Fruit fly (Drosophila melanogaster): Measurements from ENCODE around the gene Muc68Ca.

Gene Muc68Ca

dm6 chr3L:11620001-11620400 is at the start of gene Muc68Ca:
Gene Muc68Ca, minus strand, starts transcription at chr3L:11620101.
- TF ChIP-seq CG17801 (GFP tag; optimal IDR thresholded peaks at IDR 0.05; ENCODE audit: partially characterized antibody), result no peak

- TF ChIP-seq CG17801 (GFP tag; optimal IDR thresholded peaks at IDR 0.05; ENCODE audit: partially characterized antibody), result no peak
Measured at dm6 chr3L:11656189-11656588, 36.3 kb upstream of the Muc68Ca start.

dm6 chr3L:11648410-11648809 is 28.5 kb upstream of the Muc68Ca start, which contains the start of the genes RIOK1 and Polr3H:
Gene RIOK1, minus strand, starts transcription at chr3L:11648474.
Gene Polr3H, plus strand, starts transcription at chr3L:11648756.
- TF ChIP-seq CG17801 (GFP tag; optimal IDR thresholded peaks at IDR 0.05; ENCODE audit: partially characterized antibody), result peak; percentile 59

- no peak for TF ChIP-seq CG17801 (GFP tag; optimal IDR thresholded peaks at IDR 0.05; ENCODE audit: partially characterized antibody)
Measured at dm6 chr3L:11645933-11646332, 26.0 kb upstream of the Muc68Ca start, which contains the start of gene CG6071. Gene CG6071, minus strand, starts transcription at chr3L:11646033.

dm6 chr3L:11636829-11637228 is 16.9 kb upstream of the Muc68Ca start:
- no peak for TF ChIP-seq CG17801 (GFP tag; optimal IDR thresholded peaks at IDR 0.05; ENCODE audit: partially characterized antibody)

dm6 chr3L:11634551-11634950 is 14.7 kb upstream of the Muc68Ca start:
- peak; percentile 53 for TF ChIP-seq CG17801 (GFP tag; optimal IDR thresholded peaks at IDR 0.05; ENCODE audit: partially characterized antibody)

dm6 chr3L:11631092-11631491 is 11.2 kb upstream of the Muc68Ca start, which contains the start of gene CG32091:
Gene CG32091, plus strand, starts transcription at chr3L:11631392.
- no peak for TF ChIP-seq CG17801 (GFP tag; optimal IDR thresholded peaks at IDR 0.05; ENCODE audit: partially characterized antibody)

dm6 chr3L:11630684-11631083 is 10.8 kb upstream of the Muc68Ca start:
- no peak for TF ChIP-seq CG17801 (GFP tag; optimal IDR thresholded peaks at IDR 0.05; ENCODE audit: partially characterized antibody)

- TF ChIP-seq CG17801 (GFP tag; optimal IDR thresholded peaks at IDR 0.05; ENCODE audit: partially characterized antibody), result peak; percentile 59
Measured at dm6 chr3L:11627819-11628483, 8.1 kb upstream of the Muc68Ca start, which contains the start of gene Apt1. Gene Apt1, plus strand, starts transcription at chr3L:11628037.

- TF ChIP-seq CG17801 (GFP tag; optimal IDR thresholded peaks at IDR 0.05; ENCODE audit: partially characterized antibody), result no peak
Measured at dm6 chr3L:11626229-11626826, 6.4 kb upstream of the Muc68Ca start, which contains the start of gene PCID2. Gene PCID2, plus strand, starts transcription at chr3L:11626441.

- TF ChIP-seq CG17801 (GFP tag; optimal IDR thresholded peaks at IDR 0.05; ENCODE audit: partially characterized antibody), result no peak
Measured at dm6 chr3L:11625634-11626175, 5.8 kb upstream of the Muc68Ca start, which contains the start of gene CG6083. Gene CG6083, minus strand, starts transcription at chr3L:11626125.

dm6 chr3L:11624281-11624680 is 4.4 kb upstream of the Muc68Ca start, which contains the start of gene Akr1B:
Gene Akr1B, minus strand, starts transcription at chr3L:11624381.
- TF ChIP-seq CG17801 (GFP tag; optimal IDR thresholded peaks at IDR 0.05; ENCODE audit: partially characterized antibody), result no peak

- TF ChIP-seq CG17801 (GFP tag; optimal IDR thresholded peaks at IDR 0.05; ENCODE audit: partially characterized antibody), result peak; percentile 20
Measured at dm6 chr3L:11623245-11623883, 3.5 kb upstream of the Muc68Ca start.

dm6 chr3L:11622750-11623149 is 2.8 kb upstream of the Muc68Ca start:
- TF ChIP-seq CG17801 (GFP tag; optimal IDR thresholded peaks at IDR 0.05; ENCODE audit: partially characterized antibody), result no peak

- TF ChIP-seq CG17801 (GFP tag; optimal IDR thresholded peaks at IDR 0.05; ENCODE audit: partially characterized antibody), result no peak
Measured at dm6 chr3L:11609835-11610234, 10.1 kb downstream of the Muc68Ca start, which contains the start of gene CG42832. Gene CG42832, plus strand, starts transcription at chr3L:11610135.

Data from ovary, adult (tissue).